Worm (Caenorhabditis elegans): ENCODE data around the gene kgb-2.

DNA sequence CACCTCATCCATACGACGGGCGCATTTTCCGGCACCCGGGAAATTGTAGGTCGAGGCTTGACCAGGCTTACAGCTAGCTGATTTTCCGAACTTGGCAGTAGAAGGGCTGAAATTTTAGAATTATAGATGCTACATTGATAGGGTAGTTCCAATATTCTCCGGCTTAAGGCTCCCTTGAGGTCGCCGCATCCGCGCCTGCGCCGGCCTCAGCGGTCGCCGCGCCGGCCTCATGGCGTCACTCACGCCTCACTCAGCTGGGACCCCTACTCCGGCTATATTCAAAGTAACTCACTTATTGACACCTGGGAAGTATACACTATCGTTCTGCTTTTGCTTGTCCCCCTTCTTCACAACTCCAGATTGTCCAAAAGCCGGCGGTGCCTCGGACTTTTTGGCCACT is 2.5 kb upstream of the kgb-2 start:
- TF ChIP-seq ztf-22 (GFP tag; optimal IDR thresholded peaks at IDR 0.05) (no peak), nhr-90 (tag; optimal IDR thresholded peaks at IDR 0.05) (no peak), fkh-3 (tag; optimal IDR thresholded peaks at IDR 0.05) (no peak), aptf-3 (GFP tag; IDR thresholded peaks at IDR 0.05) (no peak), snpc-1.3 (tag; optimal IDR thresholded peaks at IDR 0.05; ENCODE audit: insufficient read depth) (no peak), F10E7.11 (tag; optimal IDR thresholded peaks at IDR 0.05) (no peak), tbx-9 (tag; optimal IDR thresholded peaks at IDR 0.05; ENCODE audit: borderline replicate concordance) (no peak), hmg-20 (GFP tag; IDR thresholded peaks at IDR 0.05) (no peak), let-526 (GFP tag; IDR thresholded peaks at IDR 0.05) (no peak), F23B12.7 (tag; optimal IDR thresholded peaks at IDR 0.05; ENCODE audit: insufficient read depth) (no peak)

Measured in whole organism, young adult.